Worm (Caenorhabditis elegans) whole organism, L1 larva: Measurements from ENCODE around the gene T27E7.9.
A peak's percentile ranks its signal among the peaks of the same experiment; 100 is the strongest.

Experiments used
- C16A3.4 ChIP-seq: fragments of 150-350 bp; optimal IDR thresholded peaks from 2 replicates; lab custom pipeline; 2014; ENCODE audit warnings: missing biosample characterization, missing genetic modification characterization
- aly-2 ChIP-seq: fragments of 150-350 bp; optimal IDR thresholded peaks from 2 replicates; lab custom pipeline; 2014; ENCODE audit warnings: missing biosample characterization, missing genetic modification characterization
- blmp-1 ChIP-seq: fragments of 150-350 bp; optimal IDR thresholded peaks from 2 replicates; lab custom pipeline; 2014; ENCODE audit warnings: missing biosample characterization, missing genetic modification characterization
- ceh-63 ChIP-seq: fragments of 200-800 bp; sonication (Bioruptor generic); optimal IDR thresholded peaks from 2 replicates; lab custom pipeline; 2018; ENCODE audit warnings: mild to moderate bottlenecking, missing genetic modification characterization, missing compliant biosample characterization
- ceh-88 ChIP-seq: fragments of 200-800 bp; sonication (Bioruptor generic); IDR thresholded peaks from 2 replicates; pipeline ENCODE4 v1.3.6; 2022; ENCODE audit warnings: missing genetic modification characterization, missing compliant biosample characterization
- ceh-90 ChIP-seq: sonication (generic microtip); optimal IDR thresholded peaks from 2 replicates; lab custom pipeline; 2016; ENCODE audit warnings: missing genetic modification characterization, missing compliant biosample characterization
- dpl-1 ChIP-seq, 3 experiments: fragments of 150-350 bp in 2 of 3; sonication (generic microtip) in 1 of 3; optimal IDR thresholded peaks; 2 replicates each; lab custom pipeline; 2014 to 2017; ENCODE audit warnings: missing biosample characterization in 3 of 3, missing genetic modification characterization in 3 of 3, missing genetic modification reagents in 3 of 3
- efl-1 ChIP-seq, 4 experiments: fragments of 150-350 bp; optimal IDR thresholded peaks in 3 of 4; peaks in 1 of 4; 1 replicate in 1 of 4; 2 replicates in 3 of 4; lab custom pipeline; 2014; ENCODE audit warnings: missing biosample characterization in 2 of 4, missing genetic modification characterization in 2 of 4, missing genetic modification reagents in 2 of 4
- egl-13 ChIP-seq: sonication (generic microtip); optimal IDR thresholded peaks from 2 replicates; lab custom pipeline; 2016; ENCODE audit warnings: missing genotype, missing genetic modification reagents, missing genetic modification characterization, missing compliant biosample characterization
- elt-2 ChIP-seq: sonication (generic microtip); optimal IDR thresholded peaks from 2 replicates; lab custom pipeline; 2016; ENCODE audit warnings: missing genetic modification characterization, mild to moderate bottlenecking, inconsistent platforms, missing compliant biosample characterization, missing genetic modification reagents
- fkh-10 ChIP-seq: sonication (generic microtip); optimal IDR thresholded peaks from 2 replicates; lab custom pipeline; 2017; ENCODE audit warnings: missing biosample characterization, missing genetic modification reagents, missing genetic modification characterization
- fkh-8 ChIP-seq: sonication (generic microtip); optimal IDR thresholded peaks from 2 replicates; lab custom pipeline; 2016; ENCODE audit warnings: mild to moderate bottlenecking, missing genetic modification characterization, missing compliant biosample characterization
- fos-1 ChIP-seq: fragments of 150-350 bp; optimal IDR thresholded peaks from 2 replicates; lab custom pipeline; 2014; ENCODE audit warnings: missing biosample characterization, missing genetic modification characterization
- grh-1 ChIP-seq: fragments of 200-800 bp; sonication (Bioruptor generic); IDR thresholded peaks from 2 replicates; pipeline ENCODE4 v1.3.6; 2022; ENCODE audit warnings: missing genetic modification reagents, missing genetic modification characterization, missing compliant biosample characterization
- hlh-17 ChIP-seq: fragments of 200-800 bp; sonication (Bioruptor generic); optimal IDR thresholded peaks from 2 replicates; lab custom pipeline; 2018; ENCODE audit warnings: missing genetic modification characterization, mild to moderate bottlenecking, missing compliant biosample characterization, moderate library complexity, borderline replicate concordance
- hlh-4 ChIP-seq: sonication (generic microtip); optimal IDR thresholded peaks from 2 replicates; lab custom pipeline; 2016; ENCODE audit warnings: mild to moderate bottlenecking, missing genetic modification characterization, missing compliant biosample characterization
- hpl-2 ChIP-seq: fragments of 150-350 bp; optimal IDR thresholded peaks from 2 replicates; lab custom pipeline; 2014; ENCODE audit warnings: missing biosample characterization, missing genetic modification reagents, missing genetic modification characterization
- irx-1 ChIP-seq: sonication (generic microtip); optimal IDR thresholded peaks from 2 replicates; lab custom pipeline; 2016; ENCODE audit warnings: missing genetic modification characterization, missing compliant biosample characterization
- lin-13 ChIP-seq: fragments of 150-350 bp; optimal IDR thresholded peaks from 2 replicates; lab custom pipeline; 2014; ENCODE audit warnings: missing biosample characterization, missing genetic modification reagents, missing genetic modification characterization
- lin-14 ChIP-seq: fragments of 200-800 bp; sonication (Bioruptor generic); optimal IDR thresholded peaks from 2 replicates; lab custom pipeline; 2018; ENCODE audit warnings: mild to moderate bottlenecking, missing genetic modification characterization, moderate library complexity, missing compliant biosample characterization
- lir-3 ChIP-seq: sonication (generic microtip); optimal IDR thresholded peaks from 2 replicates; lab custom pipeline; 2016; ENCODE audit warnings: mild to moderate bottlenecking, missing genetic modification characterization, moderate library complexity, missing compliant biosample characterization; ENCODE audit not compliant: poor library complexity
- nhr-71 ChIP-seq: sonication (generic microtip); optimal IDR thresholded peaks from 2 replicates; lab custom pipeline; 2016; ENCODE audit warnings: mild to moderate bottlenecking, missing genetic modification characterization, moderate library complexity, missing compliant biosample characterization
- nhr-77 ChIP-seq: fragments of 150-350 bp; optimal IDR thresholded peaks from 2 replicates; lab custom pipeline; 2014; ENCODE audit warnings: missing biosample characterization, missing genetic modification characterization
- nhr-85 ChIP-seq: sonication (generic microtip); peaks from one replicate; lab custom pipeline; 2016; ENCODE audit warnings: missing genetic modification characterization, inconsistent platforms, missing compliant biosample characterization
- nhr-90 ChIP-seq: sonication (generic microtip); optimal IDR thresholded peaks from 2 replicates; lab custom pipeline; 2016; ENCODE audit warnings: mild to moderate bottlenecking, missing genetic modification characterization, missing compliant biosample characterization; ENCODE audit not compliant: poor library complexity
- snpc-4 ChIP-seq: fragments of 150-350 bp; optimal IDR thresholded peaks from 2 replicates; lab custom pipeline; 2014; ENCODE audit warnings: missing biosample characterization, missing genetic modification characterization
- sptf-1 ChIP-seq: fragments of 150-350 bp; optimal IDR thresholded peaks from 2 replicates; lab custom pipeline; 2014; ENCODE audit warnings: missing biosample characterization, missing genetic modification characterization
- sup-37 ChIP-seq: fragments of 200-800 bp; sonication (Bioruptor generic); optimal IDR thresholded peaks from 2 replicates; lab custom pipeline; 2018; ENCODE audit warnings: mild to moderate bottlenecking, missing genetic modification characterization, missing compliant biosample characterization
- swsn-7 ChIP-seq: sonication (generic microtip); optimal IDR thresholded peaks from 2 replicates; lab custom pipeline; 2016; ENCODE audit warnings: missing genetic modification characterization, missing compliant biosample characterization
- tbx-2 ChIP-seq: sonication (generic microtip); optimal IDR thresholded peaks from 2 replicates; lab custom pipeline; 2016; ENCODE audit warnings: missing genetic modification characterization, missing compliant biosample characterization
- tlp-1 ChIP-seq: fragments of 150-350 bp; optimal IDR thresholded peaks from 2 replicates; lab custom pipeline; 2014; ENCODE audit warnings: missing biosample characterization, missing genetic modification characterization
- xbp-1 ChIP-seq: sonication (generic microtip); optimal IDR thresholded peaks from 2 replicates; lab custom pipeline; 2016; ENCODE audit warnings: missing genetic modification characterization, missing compliant biosample characterization

Gene T27E7.9

ce11 chrIV:14562649-14563268, 13.6 kb upstream of the T27E7.9 start:
- TF ChIP-seq ceh-63 (GFP tag; lab: Kevin White, UChicago) (no peak), lin-13 (GFP tag; lab: Kevin White, UChicago) (no peak), nhr-77 (tag; lab: Kevin White, UChicago) (no peak), lin-14 (no peak), elt-2 (tag; lab: Kevin White, UChicago) (peak; percentile 32), nhr-85 (tag; lab: Kevin White, UChicago) (peak; percentile 20), snpc-4 (tag; lab: Kevin White, UChicago) (peak; percentile 43)

ce11 chrIV:14561677-14562076, 12.5 kb upstream of the T27E7.9 start:
- TF ChIP-seq dpl-1 (GFP tag; optimal IDR thresholded peaks at IDR 0.05; lab: Kevin White, UChicago), result no peak
- TF ChIP-seq blmp-1, result no peak
- TF ChIP-seq nhr-90 (tag; lab: Kevin White, UChicago), result no peak
- peak; percentile 16 for TF ChIP-seq nhr-85 (tag; lab: Kevin White, UChicago)
- TF ChIP-seq egl-13 (tag; lab: Kevin White, UChicago), result no peak
- TF ChIP-seq elt-2 (tag; lab: Kevin White, UChicago), result peak; percentile 81
- no peak for TF ChIP-seq xbp-1 (tag; lab: Kevin White, UChicago)
- no peak for TF ChIP-seq fos-1 (tag; lab: Kevin White, UChicago)
- no peak for TF ChIP-seq ceh-63 (GFP tag; lab: Kevin White, UChicago)
- TF ChIP-seq, all 84 proteins: peak for 2

ce11 chrIV:14559267-14559666, 10.1 kb upstream of the T27E7.9 start:
- TF ChIP-seq aly-2 (tag; lab: Kevin White, UChicago) (no peak), tbx-2 (tag; lab: Kevin White, UChicago) (no peak), snpc-4 (tag; lab: Kevin White, UChicago) (no peak), elt-2 (tag; lab: Kevin White, UChicago) (peak; percentile 15), nhr-71 (no peak), efl-1 (optimal IDR thresholded peaks at IDR 0.05; lab: Kevin White, UChicago) (no peak), efl-1 (GFP tag; optimal IDR thresholded peaks at IDR 0.05 in 1 of 2; lab: Kevin White, UChicago) (peak in 1 of 2 experiments; percentile 31), tlp-1 (tag; lab: Kevin White, UChicago) (no peak)

- TF ChIP-seq fkh-8 (tag; lab: Kevin White, UChicago) (peak; percentile 69), ceh-90 (tag; lab: Kevin White, UChicago) (no peak)
These were observed 8.4 kb upstream of the T27E7.9 start for ce11 chrIV:14557642-14558041.

- TF ChIP-seq hlh-4 (tag; lab: Kevin White, UChicago), result no peak
- TF ChIP-seq lin-13 (GFP tag; lab: Kevin White, UChicago), result no peak
- TF ChIP-seq elt-2 (tag; lab: Kevin White, UChicago), result no peak
- no peak for TF ChIP-seq hpl-2 (GFP tag; lab: Kevin White, UChicago)
- TF ChIP-seq xbp-1 (tag; lab: Kevin White, UChicago), result no peak
- TF ChIP-seq egl-13 (tag; lab: Kevin White, UChicago), result no peak
- TF ChIP-seq hlh-17 (GFP tag; lab: Kevin White, UChicago), result no peak
- TF ChIP-seq grh-1, result no peak
- TF ChIP-seq fkh-10 (GFP tag; lab: Kevin White, UChicago), result no peak
- no peak for TF ChIP-seq C16A3.4 (tag; lab: Kevin White, UChicago)
- TF ChIP-seq sup-37, result no peak
- TF ChIP-seq dpl-1 (GFP tag; optimal IDR thresholded peaks at IDR 0.05; lab: Kevin White, UChicago), result no peak
- no peak for TF ChIP-seq lir-3 (tag; lab: Kevin White, UChicago)
- no peak for TF ChIP-seq ceh-88 (GFP tag; lab: Robert Waterston, UW)
- no peak for TF ChIP-seq nhr-77 (tag; lab: Kevin White, UChicago)
- TF ChIP-seq irx-1, result no peak
- no peak for TF ChIP-seq sptf-1 (tag; lab: Kevin White, UChicago)
- no peak for TF ChIP-seq swsn-7 (tag; lab: Kevin White, UChicago)
These were observed 5.6 kb upstream of the T27E7.9 start, which contains the start of gene Y57G11B.6 for ce11 chrIV:14554788-14555187. Gene Y57G11B.6, minus strand, starts transcription at chrIV:14554888.
